Fruit fly (Drosophila melanogaster): ENCODE data around the gene gcm2.

The gcm2 gene

dm6 chr2L:9568360-9569088 lies 39.8 kb upstream of the gcm2 start, which contains the start of gene brwl (continued):
- TF ChIP-seq CG6654 (GFP tag; optimal IDR thresholded peaks at IDR 0.05) (peak; percentile 91), jumu (GFP tag; optimal IDR thresholded peaks at IDR 0.05) (peak; percentile 98), CG1233 (GFP tag; optimal IDR thresholded peaks at IDR 0.05) (peak; percentile 99), CG7372 (GFP tag; IDR thresholded peaks at IDR 0.05) (peak; percentile 98), gem (tag; optimal IDR thresholded peaks at IDR 0.05) (peak; percentile 100), insv (GFP tag; optimal IDR thresholded peaks at IDR 0.05) (peak; percentile 75 to 81), CG12155 (GFP tag; optimal IDR thresholded peaks at IDR 0.05) (peak; percentile 98), bcd (GFP tag; optimal IDR thresholded peaks at IDR 0.05) (peak; percentile 99), CG3065 (GFP tag; optimal IDR thresholded peaks at IDR 0.05) (peak; percentile 98), row (GFP tag; IDR thresholded peaks at IDR 0.05) (peak; percentile 100), CG14441 (GFP tag; IDR thresholded peaks at IDR 0.05) (peak; percentile 98), CG8765 (GFP tag; IDR thresholded peaks at IDR 0.05) (peak; percentile 92), fd96Cb (tag; optimal IDR thresholded peaks at IDR 0.05) (peak; percentile 99), CG12942 (GFP tag; optimal IDR thresholded peaks at IDR 0.05) (peak; percentile 99), Bteb2 (GFP tag; optimal IDR thresholded peaks at IDR 0.05) (peak; percentile 98), onecut (GFP tag; IDR thresholded peaks at IDR 0.05) (peak; percentile 94), CG1024 (GFP tag; IDR thresholded peaks at IDR 0.05) (peak; percentile 92), mirr (GFP tag; optimal IDR thresholded peaks at IDR 0.05) (peak; percentile 97), repo (GFP tag; optimal IDR thresholded peaks at IDR 0.05) (peak; percentile 97), Lhr (GFP tag; optimal IDR thresholded peaks at IDR 0.05) (peak; percentile 97), CG1529 (GFP tag; optimal IDR thresholded peaks at IDR 0.05) (peak; percentile 98), schlank (tag; optimal IDR thresholded peaks at IDR 0.05) (peak; percentile 92), Dll (GFP tag; IDR thresholded peaks at IDR 0.05; ENCODE audit: partially characterized antibody) (no peak), CG10274 (GFP tag; optimal IDR thresholded peaks at IDR 0.05) (peak; percentile 93), CG3838 (GFP tag; optimal IDR thresholded peaks at IDR 0.05) (peak; percentile 100), gsb-n (tag; optimal IDR thresholded peaks at IDR 0.05) (peak; percentile 99), CG11093 (GFP tag; IDR thresholded peaks at IDR 0.05) (peak; percentile 97), exex (tag; optimal IDR thresholded peaks at IDR 0.05) (peak; percentile 93), usp (GFP tag; optimal IDR thresholded peaks at IDR 0.05) (no peak), CG31224 (GFP tag; IDR thresholded peaks at IDR 0.05) (peak; percentile 96), CG32767 (GFP tag; IDR thresholded peaks at IDR 0.05) (peak; percentile 99), lmd (GFP tag; IDR thresholded peaks at IDR 0.05) (peak; percentile 99), CG17612 (GFP tag; IDR thresholded peaks at IDR 0.05) (peak; percentile 96), h (optimal IDR thresholded peaks at IDR 0.05) (no peak), cg (GFP tag; optimal IDR thresholded peaks at IDR 0.05) (peak; percentile 99), her (GFP tag; optimal IDR thresholded peaks at IDR 0.05) (peak; percentile 93), btn (GFP tag; optimal IDR thresholded peaks at IDR 0.05) (peak; percentile 95), CG4730 (GFP tag; IDR thresholded peaks at IDR 0.05) (peak; percentile 98), ro (GFP tag; IDR thresholded peaks at IDR 0.05) (peak; percentile 94), zfh2 (GFP tag; optimal IDR thresholded peaks at IDR 0.05) (peak; percentile 96), CG33213 (GFP tag; optimal IDR thresholded peaks at IDR 0.05) (peak; percentile 97), CG18619 (GFP tag; optimal IDR thresholded peaks at IDR 0.05) (peak; percentile 98), CG1602 (GFP tag; optimal IDR thresholded peaks at IDR 0.05) (peak; percentile 99), cad (GFP tag; optimal IDR thresholded peaks at IDR 0.05) (no peak), sens-2 (GFP tag; IDR thresholded peaks at IDR 0.05) (peak; percentile 95), cwo (GFP tag; optimal IDR thresholded peaks at IDR 0.05) (peak; percentile 98), CG6254 (GFP tag; optimal IDR thresholded peaks at IDR 0.05) (peak; percentile 97), org-1 (GFP tag; optimal IDR thresholded peaks at IDR 0.05) (peak; percentile 99), Adf1 (GFP tag; IDR thresholded peaks at IDR 0.05) (peak; percentile 89), CG11398 (GFP tag; optimal IDR thresholded peaks at IDR 0.05) (peak; percentile 98), Elba2 (GFP tag; optimal IDR thresholded peaks at IDR 0.05) (peak; percentile 93)

All from whole organism, embryonic.